Worm (Caenorhabditis elegans): ENCODE measurements around the gene fars-3.

DNA sequence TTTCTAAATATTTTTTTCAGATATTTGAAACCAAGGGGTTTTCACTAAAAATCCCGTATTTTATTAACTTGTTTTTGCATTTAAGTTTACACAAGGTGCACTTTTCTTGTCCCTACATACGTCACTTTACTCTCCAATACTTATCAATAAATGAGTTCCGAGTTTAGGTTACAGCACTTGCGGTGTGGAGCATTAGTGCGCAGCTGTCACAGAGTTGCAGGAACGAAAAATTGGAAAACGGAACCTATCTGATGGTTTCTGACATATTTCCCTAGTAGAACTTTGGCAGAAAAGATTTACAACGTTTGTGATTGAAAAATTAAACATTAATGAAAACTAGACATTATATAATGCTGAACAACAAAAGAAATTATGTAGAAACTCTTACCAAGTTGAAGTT lies 33.5 kb downstream of the fars-3 start:
- TF ChIP-seq unc-130 (GFP tag; optimal IDR thresholded peaks at IDR 0.05) (no peak), unc-62 (GFP tag; optimal IDR thresholded peaks at IDR 0.05) (no peak), ztf-6 (GFP tag; IDR thresholded peaks at IDR 0.05) (no peak), him-1 (tag; optimal IDR thresholded peaks at IDR 0.05) (no peak), K12H6.12 (tag; optimal IDR thresholded peaks at IDR 0.05) (no peak), sea-2 (GFP tag; IDR thresholded peaks at IDR 0.05) (no peak), egl-18 (GFP tag; IDR thresholded peaks at IDR 0.05) (no peak), chd-7 (tag; optimal IDR thresholded peaks at IDR 0.05) (no peak), K11D2.4 (GFP tag; IDR thresholded peaks at IDR 0.05) (no peak), let-526 (GFP tag; IDR thresholded peaks at IDR 0.05) (no peak), F22D6.2 (tag; optimal IDR thresholded peaks at IDR 0.05) (no peak), snpc-4 (GFP tag; optimal IDR thresholded peaks at IDR 0.05) (no peak), snpc-4 (tag; optimal IDR thresholded peaks at IDR 0.05) (no peak), ceh-79 (tag; optimal IDR thresholded peaks at IDR 0.05) (no peak), lin-35 (GFP tag; optimal IDR thresholded peaks at IDR 0.05) (no peak)
